Worm (Caenorhabditis elegans) whole organism, L2 larva: ENCODE results near the gene xtr-1.

Source experiments
- C34F6.9 ChIP-seq: fragments of 150-350 bp; optimal IDR thresholded peaks from 2 replicates; lab custom pipeline; 2014; ENCODE audit warnings: missing biosample characterization, missing genetic modification characterization
- F13H6.1 ChIP-seq: sonication (generic microtip); optimal IDR thresholded peaks from 2 replicates; lab custom pipeline; 2016; ENCODE audit warnings: missing genetic modification characterization, missing compliant biosample characterization
- R02D3.7 ChIP-seq: fragments of 150-350 bp; optimal IDR thresholded peaks from 2 replicates; lab custom pipeline; 2014; ENCODE audit warnings: missing biosample characterization, missing genetic modification characterization
- ZK546.5 ChIP-seq: sonication (generic microtip); optimal IDR thresholded peaks from 2 replicates; lab custom pipeline; 2017; ENCODE audit warnings: missing biosample characterization, missing genetic modification characterization
- alr-1 ChIP-seq: fragments of 150-350 bp; optimal IDR thresholded peaks from 2 replicates; lab custom pipeline; 2014; ENCODE audit warnings: missing biosample characterization, missing genetic modification characterization
- aly-2 ChIP-seq: fragments of 150-350 bp; optimal IDR thresholded peaks from 2 replicates; lab custom pipeline; 2014; ENCODE audit warnings: missing biosample characterization, missing genetic modification characterization
- ceh-16 ChIP-seq: fragments of 150-350 bp; optimal IDR thresholded peaks from 2 replicates; lab custom pipeline; 2014; ENCODE audit warnings: missing biosample characterization, missing genetic modification characterization
- ceh-82 ChIP-seq: fragments of 150-350 bp; optimal IDR thresholded peaks from 2 replicates; lab custom pipeline; 2014; ENCODE audit warnings: missing biosample characterization, missing genetic modification characterization
- crh-2 ChIP-seq: sonication (generic microtip); optimal IDR thresholded peaks from 2 replicates; lab custom pipeline; 2017; ENCODE audit warnings: missing biosample characterization, missing genetic modification characterization
- dmd-4 ChIP-seq: sonication (generic microtip); optimal IDR thresholded peaks from 2 replicates; lab custom pipeline; 2017; ENCODE audit warnings: missing biosample characterization, missing genetic modification characterization
- egl-27 ChIP-seq: sonication (generic microtip); optimal IDR thresholded peaks from 3 replicates; lab custom pipeline; 2017; ENCODE audit warnings: missing biosample characterization, missing genetic modification reagents, missing genetic modification characterization
- elt-3 ChIP-seq: sonication (generic microtip); optimal IDR thresholded peaks from 2 replicates; lab custom pipeline; 2017; ENCODE audit warnings: missing biosample characterization, missing genetic modification characterization
- gmeb-1 ChIP-seq: fragments of 150-350 bp; optimal IDR thresholded peaks from 2 replicates; lab custom pipeline; 2014; ENCODE audit warnings: missing biosample characterization, missing genetic modification characterization
- lin-11 ChIP-seq: fragments of 150-350 bp; sonication (generic microtip); optimal IDR thresholded peaks from 2 replicates; lab custom pipeline; 2014; ENCODE audit warnings: missing biosample characterization, missing genetic modification characterization, inconsistent platforms, mixed read lengths
- lin-13 ChIP-seq: fragments of 150-350 bp; optimal IDR thresholded peaks from 2 replicates; lab custom pipeline; 2014; ENCODE audit warnings: missing biosample characterization, missing genetic modification reagents, missing genetic modification characterization
- lin-39 ChIP-seq: fragments of 150-350 bp; optimal IDR thresholded peaks from 2 replicates; lab custom pipeline; 2014; ENCODE audit warnings: missing biosample characterization, missing genetic modification reagents, missing genetic modification characterization
- lsy-2 ChIP-seq, 2 experiments: fragments of 150-350 bp in 1 of 2; sonication (generic microtip) in 1 of 2; optimal IDR thresholded peaks; 2 replicates each; lab custom pipeline; 2014 to 2017; ENCODE audit warnings: missing biosample characterization in 2 of 2, missing genetic modification characterization in 2 of 2
- mdl-1 ChIP-seq, 2 experiments: fragments of 150-350 bp in 1 of 2; sonication (generic microtip) in 1 of 2; optimal IDR thresholded peaks; 2 replicates each; lab custom pipeline; 2017; ENCODE audit warnings: missing biosample characterization in 2 of 2, missing genetic modification characterization in 2 of 2
- nhr-10 ChIP-seq: sonication (generic microtip); optimal IDR thresholded peaks from 2 replicates; lab custom pipeline; 2017; ENCODE audit warnings: missing biosample characterization, missing genetic modification characterization
- nhr-11 ChIP-seq: fragments of 150-350 bp; optimal IDR thresholded peaks from 2 replicates; lab custom pipeline; 2014; ENCODE audit warnings: missing biosample characterization, missing genetic modification characterization
- nhr-12 ChIP-seq: fragments of 150-350 bp; optimal IDR thresholded peaks from 2 replicates; lab custom pipeline; 2014; ENCODE audit warnings: missing biosample characterization, missing genetic modification characterization
- nhr-21 ChIP-seq: fragments of 150-350 bp; optimal IDR thresholded peaks from 2 replicates; lab custom pipeline; 2014; ENCODE audit warnings: missing biosample characterization, missing genetic modification characterization
- nhr-23 ChIP-seq: fragments of 150-350 bp; optimal IDR thresholded peaks from 2 replicates; lab custom pipeline; 2014; ENCODE audit warnings: missing biosample characterization, missing genetic modification reagents, missing genetic modification characterization
- nhr-25 ChIP-seq: fragments of 150-350 bp; sonication (generic microtip); optimal IDR thresholded peaks from 3 replicates; lab custom pipeline; 2014; ENCODE audit warnings: missing biosample characterization, missing genetic modification characterization
- nhr-6 ChIP-seq: fragments of 150-350 bp; optimal IDR thresholded peaks from 2 replicates; lab custom pipeline; 2014; ENCODE audit warnings: missing biosample characterization, missing genetic modification characterization
- nhr-77 ChIP-seq: fragments of 150-350 bp; optimal IDR thresholded peaks from 2 replicates; lab custom pipeline; 2014; ENCODE audit warnings: missing biosample characterization, missing genetic modification characterization
- peb-1 ChIP-seq: fragments of 150-350 bp; optimal IDR thresholded peaks from 2 replicates; lab custom pipeline; 2014; ENCODE audit warnings: missing biosample characterization, missing genetic modification characterization
- sem-4 ChIP-seq: fragments of 150-350 bp; optimal IDR thresholded peaks from 2 replicates; lab custom pipeline; 2014; ENCODE audit warnings: missing biosample characterization, missing genetic modification reagents, missing genetic modification characterization
- skn-1 ChIP-seq: sonication (generic microtip); optimal IDR thresholded peaks from 2 replicates; lab custom pipeline; 2017; ENCODE audit warnings: missing biosample characterization, missing genetic modification characterization
- sma-3 ChIP-seq: sonication (generic microtip); optimal IDR thresholded peaks from 2 replicates; lab custom pipeline; 2016; ENCODE audit warnings: missing genetic modification reagents, missing genetic modification characterization, missing compliant biosample characterization
- sma-9 ChIP-seq, 2 experiments: fragments of 150-350 bp in 1 of 2; sonication (generic microtip) in 1 of 2; optimal IDR thresholded peaks; 2 replicates each; lab custom pipeline; 2014 to 2016; ENCODE audit warnings: missing genetic modification characterization in 2 of 2, mild to moderate bottlenecking in 1 of 2, missing biosample characterization in 1 of 2, missing compliant biosample characterization in 1 of 2, missing genetic modification reagents in 1 of 2, moderate library complexity in 1 of 2
- unc-55 ChIP-seq: fragments of 150-350 bp; sonication (generic microtip); optimal IDR thresholded peaks from 3 replicates; lab custom pipeline; 2014; ENCODE audit warnings: missing biosample characterization, missing genetic modification reagents, missing genetic modification characterization
- unc-62 ChIP-seq: fragments of 150-350 bp; optimal IDR thresholded peaks from 2 replicates; lab custom pipeline; 2014; ENCODE audit warnings: missing biosample characterization, missing genetic modification reagents, missing genetic modification characterization
- zag-1 ChIP-seq: fragments of 150-350 bp; optimal IDR thresholded peaks from 2 replicates; lab custom pipeline; 2014; ENCODE audit warnings: missing biosample characterization, missing genetic modification characterization
- ztf-11 ChIP-seq: sonication (generic microtip); optimal IDR thresholded peaks from 2 replicates; lab custom pipeline; 2017; ENCODE audit warnings: missing biosample characterization, missing genetic modification characterization
- ztf-4 ChIP-seq: fragments of 150-350 bp; optimal IDR thresholded peaks from 2 replicates; lab custom pipeline; 2014; ENCODE audit warnings: missing biosample characterization, missing genetic modification characterization

xtr-1 gene

DNA sequence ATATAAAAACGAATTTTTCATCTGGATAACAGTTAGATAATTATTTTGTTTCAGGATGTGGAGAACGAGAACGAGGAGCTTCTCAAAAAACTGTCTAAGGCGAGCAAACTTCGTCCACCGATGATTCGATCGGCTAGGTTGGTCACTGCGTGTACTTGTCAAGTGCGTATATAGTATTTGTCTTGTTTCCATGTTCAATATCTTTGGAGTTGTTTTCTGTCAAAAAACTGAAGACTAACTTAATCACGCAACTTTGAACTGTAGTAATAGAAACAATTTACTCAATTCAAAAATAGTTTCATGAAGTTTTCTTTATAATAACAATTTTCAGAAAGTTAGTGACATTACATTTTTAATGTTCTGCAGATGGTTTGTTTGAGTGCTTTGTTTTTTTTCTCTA lies 23.9 kb upstream of the xtr-1 start:
- TF ChIP-seq lin-11 (tag; lab: Kevin White, UChicago), result no peak
- no peak for TF ChIP-seq R02D3.7
- no peak for TF ChIP-seq nhr-23 (tag; lab: Kevin White, UChicago)
- no peak for TF ChIP-seq nhr-77 (tag; lab: Kevin White, UChicago)
- TF ChIP-seq nhr-6 (tag; lab: Kevin White, UChicago), result no peak
- no peak for TF ChIP-seq dmd-4 (tag; lab: Kevin White, UChicago)
- TF ChIP-seq skn-1, result no peak
- no peak for TF ChIP-seq sma-9 (GFP tag; optimal IDR thresholded peaks at IDR 0.05; lab: Kevin White, UChicago)
- TF ChIP-seq sma-9 (tag; optimal IDR thresholded peaks at IDR 0.05; lab: Kevin White, UChicago), result no peak
- no peak for TF ChIP-seq unc-55 (GFP tag; lab: Kevin White, UChicago)
- no peak for TF ChIP-seq gmeb-1
- TF ChIP-seq peb-1 (tag; lab: Kevin White, UChicago), result no peak

DNA sequence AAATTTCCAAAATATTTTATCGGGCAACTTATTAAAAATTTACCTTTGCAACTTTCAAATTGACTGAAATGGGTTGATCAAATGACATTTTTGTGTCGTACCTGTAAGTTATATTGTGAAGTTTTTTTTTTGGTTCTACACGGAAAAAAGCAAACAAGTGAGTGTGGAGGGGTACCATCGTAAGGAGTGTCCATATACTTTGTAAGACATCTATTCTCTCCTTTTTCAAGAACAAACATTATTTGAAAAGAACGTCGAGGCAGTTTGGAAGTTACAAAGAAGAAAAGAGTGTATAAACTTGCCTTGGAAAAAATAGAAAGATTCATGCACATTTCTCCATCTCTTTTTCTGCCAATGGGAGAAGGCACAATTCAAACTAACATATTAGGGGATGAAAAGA lies 15.2 kb upstream of the xtr-1 start, which contains the start of gene taf-7.1:
Gene taf-7.1, minus strand, starts transcription at position 101 of the 400 bp plus-strand sequence.
- TF ChIP-seq ztf-11 (tag; lab: Kevin White, UChicago), result no peak
- no peak for TF ChIP-seq egl-27 (tag; lab: Kevin White, UChicago)
- no peak for TF ChIP-seq mdl-1 (tag; optimal IDR thresholded peaks at IDR 0.05; lab: Kevin White, UChicago)
- TF ChIP-seq crh-2, result no peak
- no peak for TF ChIP-seq nhr-12 (tag; lab: Kevin White, UChicago)
- TF ChIP-seq nhr-21, result no peak
- TF ChIP-seq unc-62 (GFP tag; lab: Kevin White, UChicago), result no peak
- TF ChIP-seq nhr-6 (tag; lab: Kevin White, UChicago), result no peak
- no peak for TF ChIP-seq nhr-23 (tag; lab: Kevin White, UChicago)
- TF ChIP-seq peb-1 (tag; lab: Kevin White, UChicago), result no peak
- no peak for TF ChIP-seq elt-3 (tag; lab: Kevin White, UChicago)
- TF ChIP-seq lsy-2 (tag; optimal IDR thresholded peaks at IDR 0.05; lab: Kevin White, UChicago), result no peak
- TF ChIP-seq alr-1 (tag; lab: Kevin White, UChicago), result no peak
- no peak for TF ChIP-seq sma-9 (GFP tag; optimal IDR thresholded peaks at IDR 0.05; lab: Kevin White, UChicago)
- no peak for TF ChIP-seq sma-9 (tag; optimal IDR thresholded peaks at IDR 0.05; lab: Kevin White, UChicago)
- TF ChIP-seq ceh-16 (tag; lab: Kevin White, UChicago), result no peak

DNA sequence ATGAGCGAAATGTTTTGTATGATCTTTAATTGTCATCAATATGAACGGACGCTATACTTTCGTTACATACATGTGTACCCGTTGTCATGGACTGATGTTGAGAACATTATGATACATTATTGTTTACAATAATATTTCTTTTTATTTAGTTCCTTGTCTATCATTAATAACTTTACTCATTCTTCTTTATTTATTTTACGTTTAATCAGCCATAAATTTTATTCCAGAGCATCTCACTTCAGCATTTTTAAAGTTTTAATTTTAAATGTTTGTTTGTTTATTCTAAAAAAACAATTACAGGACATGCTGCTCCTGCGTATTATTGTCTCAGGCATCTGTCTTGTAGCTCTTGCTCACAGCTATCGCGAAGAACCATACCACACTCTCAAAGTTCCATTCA lies 9.2 kb upstream of the xtr-1 start, which contains the start of gene F54F7.2:
Gene F54F7.2, plus strand, starts transcription at position 301 of the 400 bp plus-strand sequence.
- TF ChIP-seq sem-4 (tag; lab: Kevin White, UChicago) (no peak), nhr-25 (no peak), nhr-11 (no peak)

DNA sequence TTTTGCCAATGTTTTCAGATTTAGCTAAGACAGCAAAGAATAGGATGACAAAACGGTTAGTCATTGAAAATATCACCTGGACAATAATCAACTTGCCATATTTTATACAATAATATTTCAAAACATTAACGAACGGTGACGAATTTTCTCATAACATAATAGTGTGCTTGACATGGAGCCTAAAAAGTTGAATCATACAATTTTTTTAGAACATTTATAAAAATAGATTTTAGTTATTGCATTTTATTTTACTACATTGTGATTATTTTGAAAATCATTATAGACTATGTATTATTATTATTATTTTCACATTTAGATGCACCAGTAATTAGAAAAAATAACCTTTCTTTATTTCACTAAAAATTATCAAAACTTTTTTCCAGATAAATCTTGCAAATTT lies 4.0 kb upstream of the xtr-1 start, which contains the start of gene F54F7.9:
Gene F54F7.9, minus strand, starts transcription at position 101 of the 400 bp plus-strand sequence.
- TF ChIP-seq ZK546.5, result no peak
- TF ChIP-seq egl-27 (tag; lab: Kevin White, UChicago), result no peak
- no peak for TF ChIP-seq nhr-12 (tag; lab: Kevin White, UChicago)
- no peak for TF ChIP-seq aly-2 (tag; lab: Kevin White, UChicago)
- no peak for TF ChIP-seq F13H6.1 (tag; lab: Kevin White, UChicago)
- TF ChIP-seq nhr-11, result no peak
- no peak for TF ChIP-seq ceh-82 (tag; lab: Kevin White, UChicago)
- TF ChIP-seq nhr-10, result no peak
- TF ChIP-seq peb-1 (tag; lab: Kevin White, UChicago), result no peak
- no peak for TF ChIP-seq zag-1 (tag; lab: Kevin White, UChicago)
- no peak for TF ChIP-seq lin-39 (tag; lab: Kevin White, UChicago)
- TF ChIP-seq C34F6.9, result no peak
- TF ChIP-seq unc-55 (GFP tag; lab: Kevin White, UChicago), result no peak
- no peak for TF ChIP-seq sma-3 (GFP tag; lab: Kevin White, UChicago)
- TF ChIP-seq ceh-16 (tag; lab: Kevin White, UChicago), result no peak
- TF ChIP-seq elt-3 (tag; lab: Kevin White, UChicago), result no peak
- no peak for TF ChIP-seq ztf-4
- TF ChIP-seq ztf-11 (tag; lab: Kevin White, UChicago), result no peak
- TF ChIP-seq nhr-23 (tag; lab: Kevin White, UChicago), result no peak
- TF ChIP-seq, all 48 proteins: peak for 0

DNA sequence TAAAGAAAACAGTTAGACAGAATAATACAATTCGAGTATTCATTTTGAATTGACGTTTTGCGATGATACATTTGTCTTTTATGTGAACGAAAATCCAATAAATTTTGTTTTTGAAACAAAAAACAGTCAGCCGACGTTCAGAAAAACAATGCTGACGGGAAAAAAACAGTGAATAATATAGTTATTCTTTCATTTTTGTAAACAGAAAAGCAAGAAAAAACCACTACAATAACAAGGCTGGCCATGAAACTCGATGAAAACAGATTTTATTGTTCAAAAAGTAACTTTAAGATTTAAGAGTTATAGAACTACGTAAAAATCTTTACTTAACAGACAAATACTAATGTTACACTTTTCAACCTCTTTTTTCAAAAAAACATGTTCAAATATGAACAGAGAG lies 2.5 kb upstream of the xtr-1 start, which contains the start of gene F54F7.3:
Gene F54F7.3, minus strand, starts transcription at position 101 of the 400 bp plus-strand sequence.
- TF ChIP-seq alr-1 (tag; lab: Kevin White, UChicago), result no peak
- TF ChIP-seq lin-13 (GFP tag; lab: Kevin White, UChicago), result no peak
- TF ChIP-seq lsy-2 (tag; optimal IDR thresholded peaks at IDR 0.05; lab: Kevin White, UChicago), result no peak
- TF ChIP-seq egl-27 (tag; lab: Kevin White, UChicago), result no peak
- TF ChIP-seq unc-62 (GFP tag; lab: Kevin White, UChicago), result no peak
